Fruit fly (Drosophila melanogaster) whole organism, embryonic: ENCODE data around the gene RpS17.

Source experiments
- Atf-2 ChIP-seq: fragments of 200-800 bp; sonication (Bioruptor generic); optimal IDR thresholded peaks from 2 replicates; lab custom pipeline; 2016; ENCODE audit warnings: missing biosample characterization, missing genetic modification characterization
- Awh ChIP-seq: fragments of 200-800 bp; sonication (Bioruptor generic); IDR thresholded peaks from 2 replicates; pipeline ENCODE4, ENCODE4 v1.3.6; 2022; ENCODE audit warnings: missing biosample characterization, missing genetic modification characterization
- CG10274 ChIP-seq: fragments of 200-800 bp; sonication (Bioruptor generic); optimal IDR thresholded peaks from 3 replicates; lab custom pipeline; 2017; ENCODE audit warnings: missing biosample characterization, mild to moderate bottlenecking, missing genetic modification characterization
- CG10565 ChIP-seq: fragments of 200-800 bp; sonication (Bioruptor generic); optimal IDR thresholded peaks from 3 replicates; lab custom pipeline; 2016; ENCODE audit warnings: missing biosample characterization, mild to moderate bottlenecking, missing genetic modification characterization
- CG12299 ChIP-seq: fragments of 200-800 bp; sonication (Bioruptor generic); optimal IDR thresholded peaks from 2 replicates; lab custom pipeline; 2018; ENCODE audit warnings: missing biosample characterization, mild to moderate bottlenecking, missing genetic modification characterization
- CG13424 ChIP-seq: fragments of 200-800 bp; sonication (Bioruptor generic); optimal IDR thresholded peaks from 2 replicates; lab custom pipeline; 2019; ENCODE audit warnings: missing biosample characterization, mild to moderate bottlenecking, missing genetic modification characterization, moderate library complexity
- CG14014 ChIP-seq: fragments of 200-800 bp; sonication (Bioruptor generic); IDR thresholded peaks from 2 replicates; pipeline ENCODE4 v1.3.6; 2022; ENCODE audit warnings: missing biosample characterization, missing genetic modification characterization
- CG1529 ChIP-seq: fragments of 200-800 bp; sonication (Bioruptor generic); optimal IDR thresholded peaks from 3 replicates; lab custom pipeline; 2018; ENCODE audit warnings: missing biosample characterization, missing genetic modification characterization
- CG15514 ChIP-seq: fragments of 200-800 bp; sonication (Bioruptor generic); optimal IDR thresholded peaks from 3 replicates; lab custom pipeline; 2017; ENCODE audit warnings: missing biosample characterization, missing genetic modification characterization, mild to moderate bottlenecking, moderate library complexity, missing genetic modification reagents
- CG1647 ChIP-seq: fragments of 200-800 bp; sonication (Bioruptor generic); optimal IDR thresholded peaks from 3 replicates; lab custom pipeline; 2016; ENCODE audit warnings: missing biosample characterization, missing genetic modification characterization
- CG16779 ChIP-seq: fragments of 200-800 bp; sonication (Bioruptor generic); IDR thresholded peaks from 2 replicates; pipeline ENCODE4 v1.3.6; 2022; ENCODE audit warnings: missing biosample characterization, missing genetic modification characterization
- CG16813 ChIP-seq: fragments of 200-800 bp; sonication (Bioruptor generic); IDR thresholded peaks from 3 replicates; pipeline ENCODE4 v1.3.6; 2022; ENCODE audit warnings: missing biosample characterization, missing genetic modification characterization; ENCODE audit not compliant: partially characterized antibody
- CG17186 ChIP-seq: fragments of 200-800 bp; sonication (Bioruptor generic); optimal IDR thresholded peaks from 3 replicates; lab custom pipeline; 2017; ENCODE audit warnings: missing biosample characterization, missing genetic modification reagents, missing genetic modification characterization
- CG18476 ChIP-seq: fragments of 200-800 bp; sonication (Bioruptor generic); optimal IDR thresholded peaks from 2 replicates; lab custom pipeline; 2016; ENCODE audit warnings: missing biosample characterization, mild to moderate bottlenecking, missing genetic modification characterization
- CG18619 ChIP-seq: fragments of 200-800 bp; sonication (Bioruptor generic); optimal IDR thresholded peaks from 3 replicates; lab custom pipeline; 2017; ENCODE audit warnings: missing biosample characterization, mild to moderate bottlenecking, missing genetic modification characterization
- CG18764 ChIP-seq: fragments of 200-800 bp; sonication (Bioruptor generic); optimal IDR thresholded peaks from 3 replicates; lab custom pipeline; 2016; ENCODE audit warnings: missing biosample characterization, missing genetic modification characterization
- CG3407 ChIP-seq: fragments of 200-800 bp; sonication (Bioruptor generic); optimal IDR thresholded peaks from 2 replicates; lab custom pipeline; 2018; ENCODE audit warnings: missing biosample characterization, mild to moderate bottlenecking, missing genetic modification characterization
- CG5180 ChIP-seq: fragments of 200-800 bp; sonication (Bioruptor generic); optimal IDR thresholded peaks from 3 replicates; lab custom pipeline; 2017; ENCODE audit warnings: missing biosample characterization, missing genetic modification characterization, mild to moderate bottlenecking, moderate library complexity, missing genetic modification reagents
- CG7928 ChIP-seq: fragments of 200-800 bp; sonication (Bioruptor generic); optimal IDR thresholded peaks from 2 replicates; lab custom pipeline; 2017; ENCODE audit warnings: missing biosample characterization, mild to moderate bottlenecking, missing genetic modification characterization
- CG8281 ChIP-seq: fragments of 200-800 bp; sonication (Bioruptor generic); optimal IDR thresholded peaks from 2 replicates; lab custom pipeline; 2018; ENCODE audit warnings: missing biosample characterization, mild to moderate bottlenecking, missing genetic modification characterization, moderate library complexity
- CG8924 ChIP-seq: fragments of 200-800 bp; optimal IDR thresholded peaks from 3 replicates; lab custom pipeline; 2019; ENCODE audit warnings: missing biosample characterization, mild to moderate bottlenecking, missing genetic modification characterization, moderate library complexity
- Chrac-16 ChIP-seq: fragments of 200-800 bp; sonication (Bioruptor generic); optimal IDR thresholded peaks from 3 replicates; lab custom pipeline; 2016; ENCODE audit warnings: missing biosample characterization, missing genetic modification characterization
- Dfd ChIP-seq, 2 experiments: fragments of >200 bp; optimal IDR thresholded peaks; 2 replicates each; lab custom pipeline; 2017; ENCODE audit warnings: missing biosample characterization in 2 of 2, missing genetic modification characterization in 2 of 2
- Ets97D ChIP-seq: fragments of 200-800 bp; sonication (Bioruptor generic); optimal IDR thresholded peaks from 3 replicates; lab custom pipeline; 2016; ENCODE audit warnings: missing biosample characterization, missing genetic modification characterization
- Lim3 ChIP-seq: fragments of 200-800 bp; sonication (Bioruptor generic); IDR thresholded peaks from 2 replicates; pipeline ENCODE4 v1.3.6; 2022; ENCODE audit warnings: missing biosample characterization, missing genetic modification characterization
- Meics ChIP-seq: fragments of 200-800 bp; sonication (Bioruptor generic); optimal IDR thresholded peaks from 2 replicates; lab custom pipeline; 2017; ENCODE audit warnings: missing biosample characterization, mild to moderate bottlenecking, missing genetic modification characterization
- Mes4 ChIP-seq: fragments of 200-800 bp; sonication (Bioruptor generic); optimal IDR thresholded peaks from 2 replicates; lab custom pipeline; 2016; ENCODE audit warnings: missing biosample characterization, missing genetic modification characterization
- Myb ChIP-seq: fragments of 200-800 bp; sonication (Bioruptor generic); optimal IDR thresholded peaks from 2 replicates; lab custom pipeline; 2016; ENCODE audit warnings: missing biosample characterization, missing genetic modification characterization
- Neu2 ChIP-seq: fragments of 200-800 bp; sonication (Bioruptor generic); optimal IDR thresholded peaks from 3 replicates; lab custom pipeline; 2016; ENCODE audit warnings: missing biosample characterization, missing genetic modification characterization, borderline replicate concordance
- Sin3A ChIP-seq: fragments of >200 bp; optimal IDR thresholded peaks from 2 replicates; lab custom pipeline; 2018
- Sox100B ChIP-seq: fragments of 200-800 bp; sonication (Bioruptor generic); optimal IDR thresholded peaks from 3 replicates; lab custom pipeline; 2018; ENCODE audit warnings: missing biosample characterization, mild to moderate bottlenecking, missing genetic modification characterization
- Stat92E ChIP-seq, 3 experiments: fragments of >200 bp in 2 of 3; fragments of 200-800 bp in 1 of 3; sonication (Bioruptor generic) in 1 of 3; optimal IDR thresholded peaks; 2 replicates each; lab custom pipeline; 2017 to 2019; ENCODE audit warnings: missing biosample characterization in 3 of 3, missing genetic modification characterization in 3 of 3, mild to moderate bottlenecking in 1 of 3, moderate library complexity in 1 of 3
- ara ChIP-seq: fragments of 200-800 bp; sonication (Bioruptor generic); IDR thresholded peaks from 2 replicates; pipeline ENCODE4 v1.3.6; 2022; ENCODE audit warnings: missing biosample characterization, missing genetic modification characterization
- bbx ChIP-seq: fragments of 200-800 bp; sonication (Bioruptor generic); IDR thresholded peaks from 2 replicates; pipeline ENCODE4 v1.3.6; 2022; ENCODE audit warnings: missing biosample characterization, missing genetic modification characterization; ENCODE audit not compliant: partially characterized antibody
- caup ChIP-seq: fragments of 200-800 bp; sonication (Bioruptor generic); optimal IDR thresholded peaks from 3 replicates; lab custom pipeline; 2017; ENCODE audit warnings: missing biosample characterization, mild to moderate bottlenecking, missing genetic modification characterization, moderate library complexity; ENCODE audit not compliant: severe bottlenecking
- ci ChIP-seq: fragments of 200-800 bp; sonication (Bioruptor generic); IDR thresholded peaks from 3 replicates; pipeline ENCODE4 v1.3.6; 2022; ENCODE audit warnings: missing biosample characterization, missing genetic modification characterization
- emc ChIP-seq: fragments of 200-800 bp; sonication (Bioruptor generic); optimal IDR thresholded peaks from 2 replicates; lab custom pipeline; 2016; ENCODE audit warnings: missing biosample characterization, missing genetic modification characterization
- esg ChIP-seq: fragments of 200-800 bp; sonication (Bioruptor generic); conservative IDR thresholded peaks from 2 replicates; pipeline ENCODE4 v1.3.6; 2022; ENCODE audit warnings: missing biosample characterization, missing genetic modification characterization
- eyg ChIP-seq: fragments of 200-800 bp; sonication (Bioruptor generic); optimal IDR thresholded peaks from 3 replicates; lab custom pipeline; 2016; ENCODE audit warnings: missing biosample characterization, missing genetic modification characterization
- ftz-f1 ChIP-seq: fragments of 200-800 bp; sonication (Bioruptor generic); optimal IDR thresholded peaks from 2 replicates; lab custom pipeline; 2016; ENCODE audit warnings: missing biosample characterization, missing genetic modification characterization
- jumu ChIP-seq: fragments of 200-800 bp; sonication (Bioruptor generic); optimal IDR thresholded peaks from 3 replicates; lab custom pipeline; 2016; ENCODE audit warnings: missing biosample characterization, missing genetic modification characterization
- lov ChIP-seq, 2 experiments: fragments of 200-800 bp in 1 of 2; fragments of >200 bp in 1 of 2; sonication (Bioruptor generic) in 1 of 2; IDR thresholded peaks in 1 of 2; optimal IDR thresholded peaks in 1 of 2; 2 replicates in 1 of 2; 3 replicates in 1 of 2; pipeline versions ENCODE4 v1.3.6 to Lab custom; 2017 to 2022; ENCODE audit warnings: missing biosample characterization in 1 of 2, missing genetic modification characterization in 1 of 2
- onecut ChIP-seq: fragments of 200-800 bp; sonication (Bioruptor generic); IDR thresholded peaks from 2 replicates; pipeline ENCODE4 v1.3.6; 2022; ENCODE audit warnings: missing biosample characterization, missing genetic modification characterization
- pho ChIP-seq: fragments of 200-800 bp; sonication (Bioruptor generic); optimal IDR thresholded peaks from 2 replicates; lab custom pipeline; 2016; ENCODE audit warnings: missing biosample characterization, missing genetic modification characterization
- seq ChIP-seq: fragments of 200-800 bp; sonication (Bioruptor generic); IDR thresholded peaks from 2 replicates; pipeline ENCODE4 v1.3.6; 2022; ENCODE audit warnings: missing biosample characterization, missing genetic modification characterization
- shn ChIP-seq: fragments of 200-800 bp; sonication (Bioruptor generic); optimal IDR thresholded peaks from 3 replicates; lab custom pipeline; 2016; ENCODE audit warnings: missing biosample characterization, missing genetic modification characterization
- sisA ChIP-seq: fragments of 200-800 bp; sonication (Bioruptor generic); IDR thresholded peaks from 2 replicates; pipeline ENCODE4 v1.3.6; 2022; ENCODE audit warnings: missing biosample characterization, missing genetic modification characterization
- unc-4 ChIP-seq: fragments of 200-800 bp; sonication (Bioruptor generic); IDR thresholded peaks from 2 replicates; pipeline ENCODE4 v1.3.6; 2022; ENCODE audit warnings: missing biosample characterization, missing genetic modification characterization; ENCODE audit not compliant: partially characterized antibody
- zfh2 ChIP-seq: fragments of 200-800 bp; sonication (Bioruptor generic); optimal IDR thresholded peaks from 2 replicates; lab custom pipeline; 2016; ENCODE audit warnings: missing biosample characterization, missing genetic modification characterization

RpS17 gene

dm6 chr3L:9383345-9384075 lies 46.1 kb downstream of the RpS17 start, which contains the start of gene Hsp27 (continued):
- no peak for TF ChIP-seq lov (optimal IDR thresholded peaks at IDR 0.05; lab: Kevin White, UChicago)
- peak; percentile 98 for TF ChIP-seq lov (GFP tag; IDR thresholded peaks at IDR 0.05; lab: Robert Waterston, UW)
- peak; percentile 93 for TF ChIP-seq CG15514 (GFP tag; lab: Kevin White, UChicago)
- TF ChIP-seq Neu2 (GFP tag; lab: Kevin White, UChicago), result no peak
- peak; percentile 98 for TF ChIP-seq CG18476 (GFP tag; lab: Kevin White, UChicago)
- TF ChIP-seq CG10565, result peak; percentile 92
- TF ChIP-seq onecut (GFP tag; lab: Robert Waterston, UW), result peak; percentile 94
- TF ChIP-seq Dfd (GFP tag; optimal IDR thresholded peaks at IDR 0.05; lab: Kevin White, UChicago), result no peak
- TF ChIP-seq Sin3A (lab: Kevin White, UChicago), result no peak
- TF ChIP-seq caup (GFP tag; lab: Kevin White, UChicago), result peak; percentile 95
- peak; percentile 95 for TF ChIP-seq Lim3 (GFP tag; lab: Robert Waterston, UW)
- peak; percentile 96 for TF ChIP-seq zfh2
- peak; percentile 97 for TF ChIP-seq CG18764 (GFP tag; lab: Kevin White, UChicago)
- TF ChIP-seq ara, result peak; percentile 99
- peak; percentile 86 for TF ChIP-seq Atf-2 (GFP tag; lab: Kevin White, UChicago)
- TF ChIP-seq seq (GFP tag; lab: Robert Waterston, UW), result peak; percentile 97
- peak; percentile 97 for TF ChIP-seq CG16779 (GFP tag; lab: Robert Waterston, UW)
- TF ChIP-seq ftz-f1, result peak; percentile 81
- TF ChIP-seq pho (GFP tag; lab: Kevin White, UChicago), result peak; percentile 84
- TF ChIP-seq emc (GFP tag; lab: Kevin White, UChicago), result peak; percentile 88
- peak; percentile 96 for TF ChIP-seq CG14014 (GFP tag; lab: Robert Waterston, UW)
- peak; percentile 74 for TF ChIP-seq shn (GFP tag; lab: Kevin White, UChicago)
- peak; percentile 95 for TF ChIP-seq esg (GFP tag; lab: Robert Waterston, UW)
- TF ChIP-seq Stat92E (GFP tag; optimal IDR thresholded peaks at IDR 0.05; lab: Kevin White, UChicago), result peak in 1 of 3 experiments; percentile 94
- peak; percentile 99 for TF ChIP-seq Awh (GFP tag; lab: Robert Waterston, UW)
- TF ChIP-seq unc-4, result no peak
- TF ChIP-seq CG12299, result peak; percentile 96
- TF ChIP-seq jumu, result peak; percentile 96
- TF ChIP-seq CG17186 (GFP tag; lab: Kevin White, UChicago), result peak; percentile 92
- peak; percentile 95 for TF ChIP-seq CG13424
- TF ChIP-seq Ets97D (GFP tag; lab: Kevin White, UChicago), result peak; percentile 90
- TF ChIP-seq Sox100B, result peak; percentile 97
- peak; percentile 97 for TF ChIP-seq CG1647 (GFP tag; lab: Kevin White, UChicago)
- TF ChIP-seq CG16813 (GFP tag; lab: Robert Waterston, UW), result no peak
- TF ChIP-seq ci, result peak; percentile 99
- peak; percentile 89 for TF ChIP-seq CG8281 (tag; lab: Kevin White, UChicago)
- peak; percentile 92 for TF ChIP-seq eyg (GFP tag; lab: Kevin White, UChicago)
- peak; percentile 98 for TF ChIP-seq CG3407 (GFP tag; lab: Kevin White, UChicago)
- TF ChIP-seq Mes4 (GFP tag; lab: Kevin White, UChicago), result peak; percentile 68
- TF ChIP-seq CG5180 (GFP tag; lab: Kevin White, UChicago), result peak; percentile 87
- TF ChIP-seq CG18619 (GFP tag; lab: Kevin White, UChicago), result peak; percentile 97
- TF ChIP-seq CG7928 (GFP tag; lab: Kevin White, UChicago), result peak; percentile 82
- TF ChIP-seq Myb (GFP tag; lab: Kevin White, UChicago), result peak; percentile 76
- peak; percentile 90 for TF ChIP-seq CG10274 (GFP tag; lab: Kevin White, UChicago)
- TF ChIP-seq CG1529 (GFP tag; lab: Kevin White, UChicago), result peak; percentile 98
- peak; percentile 99 for TF ChIP-seq sisA
- peak; percentile 98 for TF ChIP-seq CG8924 (tag; lab: Kevin White, UChicago)
- TF ChIP-seq Chrac-16 (GFP tag; lab: Kevin White, UChicago), result peak; percentile 98
- peak; percentile 22; the same call in 1 of the 2 replicates for TF ChIP-seq bbx (GFP tag; lab: Robert Waterston, UW)
- peak; percentile 98 for TF ChIP-seq Meics
